Worm (Caenorhabditis elegans) whole organism, early embryonic: Measurements from ENCODE around the gene elt-4.

Experiments
- B0310.2 ChIP-seq: sonication (generic microtip); optimal IDR thresholded peaks from 2 replicates; lab custom pipeline; 2016; ENCODE audit warnings: mild to moderate bottlenecking, missing genetic modification characterization, missing compliant biosample characterization
- F13C5.2 ChIP-seq: sonication (generic microtip); optimal IDR thresholded peaks from 2 replicates; lab custom pipeline; 2017; ENCODE audit warnings: mild to moderate bottlenecking, missing genetic modification characterization, inconsistent platforms, missing compliant biosample characterization
- aly-1 ChIP-seq: sonication (generic microtip); optimal IDR thresholded peaks from 2 replicates; lab custom pipeline; 2016; ENCODE audit warnings: missing genetic modification characterization, missing compliant biosample characterization
- ama-1 ChIP-seq: fragments of 150-350 bp; optimal IDR thresholded peaks from 2 replicates; lab custom pipeline; 2014
- ceh-13 ChIP-seq: fragments of 200-800 bp; sonication (Bioruptor generic); optimal IDR thresholded peaks from 2 replicates; lab custom pipeline; 2018; ENCODE audit warnings: mild to moderate bottlenecking, missing genetic modification characterization, missing compliant biosample characterization
- ceh-36 ChIP-seq: sonication (generic microtip); optimal IDR thresholded peaks from 2 replicates; lab custom pipeline; 2016; ENCODE audit warnings: missing genetic modification characterization, inconsistent platforms, missing compliant biosample characterization
- ets-7 ChIP-seq: sonication (generic microtip); optimal IDR thresholded peaks from 2 replicates; lab custom pipeline; 2016; ENCODE audit warnings: missing genotype, missing genetic modification characterization, missing compliant biosample characterization
- flt-1 ChIP-seq: fragments of 200-800 bp; sonication (Bioruptor generic); IDR thresholded peaks from 2 replicates; pipeline ENCODE4 v1.3.6; 2022; ENCODE audit warnings: missing genetic modification characterization, missing compliant biosample characterization
- hmbx-1 ChIP-seq: sonication (generic microtip); optimal IDR thresholded peaks from 2 replicates; lab custom pipeline; 2016; ENCODE audit warnings: mild to moderate bottlenecking, missing genetic modification characterization, missing compliant biosample characterization
- hmg-4 ChIP-seq: fragments of 200-800 bp; sonication (Bioruptor generic); optimal IDR thresholded peaks from 2 replicates; lab custom pipeline; 2018; ENCODE audit warnings: mild to moderate bottlenecking, missing genetic modification characterization, missing compliant biosample characterization
- hnd-1 ChIP-seq: sonication (generic microtip); optimal IDR thresholded peaks from 2 replicates; lab custom pipeline; 2016; ENCODE audit warnings: missing genetic modification characterization, missing compliant biosample characterization
- pes-1 ChIP-seq: fragments of 200-800 bp; sonication (Bioruptor generic); IDR thresholded peaks from 2 replicates; pipeline ENCODE4 v1.3.6; 2022; ENCODE audit warnings: missing genetic modification reagents, missing genetic modification characterization, missing compliant biosample characterization
- scrt-1 ChIP-seq: fragments of 200-800 bp; sonication (Bioruptor generic); IDR thresholded peaks from 2 replicates; pipeline ENCODE4 v1.3.6; 2022; ENCODE audit warnings: missing genetic modification characterization, missing compliant biosample characterization
- sea-1 ChIP-seq: fragments of 200-800 bp; sonication (Bioruptor generic); conservative IDR thresholded peaks from 2 replicates; pipeline ENCODE4 v1.3.6; 2022; ENCODE audit warnings: missing genetic modification characterization, missing compliant biosample characterization
- tbx-11 ChIP-seq: fragments of 200-800 bp; sonication (Bioruptor generic); IDR thresholded peaks from 2 replicates; pipeline ENCODE4 v1.3.6; 2022; ENCODE audit warnings: missing genetic modification characterization, missing compliant biosample characterization
- tbx-37 ChIP-seq: fragments of 200-800 bp; sonication (Bioruptor generic); conservative IDR thresholded peaks from 2 replicates; pipeline ENCODE4 v1.3.6; 2022; ENCODE audit warnings: missing genetic modification reagents, missing genetic modification characterization, missing compliant biosample characterization
- tra-4 ChIP-seq: sonication (generic microtip); optimal IDR thresholded peaks from 2 replicates; lab custom pipeline; 2017; ENCODE audit warnings: missing genetic modification characterization, missing compliant biosample characterization

elt-4 gene

DNA sequence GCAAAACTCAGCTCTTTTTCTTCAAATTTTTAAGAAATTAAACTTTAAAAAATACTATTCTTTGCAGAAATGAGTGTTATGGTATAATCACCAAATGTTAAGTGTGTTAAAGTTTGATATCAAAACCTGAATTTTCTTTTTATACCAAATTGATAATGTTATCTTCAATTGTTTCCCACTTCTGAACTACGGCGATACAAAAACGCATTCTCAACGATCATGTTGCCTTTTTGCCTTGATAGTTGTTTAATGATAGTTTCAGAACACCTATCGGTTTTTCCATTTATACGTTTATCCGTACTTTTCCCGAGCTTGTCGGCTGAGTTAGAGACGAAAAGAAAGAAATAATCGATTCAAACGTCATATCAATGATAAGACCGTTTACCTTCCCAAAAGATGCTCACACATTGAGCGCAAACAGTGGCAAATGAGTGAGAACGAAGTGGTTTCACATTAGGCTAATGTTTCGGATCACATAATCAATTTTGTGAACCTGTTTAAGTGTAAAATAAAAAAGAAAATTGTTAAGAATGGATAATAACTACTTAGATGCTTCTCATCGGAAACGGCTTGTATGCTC is at the start of gene elt-4:
Gene elt-4, plus strand, starts transcription at position 530 of the 580 bp plus-strand sequence.
- TF ChIP-seq pes-1 (GFP tag; lab: Robert Waterston, UW): no peak
- TF ChIP-seq B0310.2: no peak
- TF ChIP-seq tbx-37 (GFP tag; lab: Robert Waterston, UW): no peak
- no peak for TF ChIP-seq ets-7 (tag; lab: Kevin White, UChicago)
- no peak for TF ChIP-seq F13C5.2 (tag; lab: Kevin White, UChicago)
- TF ChIP-seq tbx-11 (GFP tag; lab: Robert Waterston, UW): no peak
- TF ChIP-seq sea-1 (GFP tag; lab: Robert Waterston, UW): no peak
- no peak for TF ChIP-seq aly-1 (tag; lab: Kevin White, UChicago)
- no peak for TF ChIP-seq ceh-13 (GFP tag; lab: Kevin White, UChicago)
- TF ChIP-seq hnd-1 (tag; lab: Kevin White, UChicago): no peak
- no peak for TF ChIP-seq hmg-4
- no peak for TF ChIP-seq flt-1 (GFP tag; lab: Robert Waterston, UW)
- no peak for TF ChIP-seq tra-4 (tag; lab: Kevin White, UChicago)
- no peak for TF ChIP-seq ceh-36 (tag; lab: Kevin White, UChicago)
- no peak for TF ChIP-seq hmbx-1 (tag; lab: Kevin White, UChicago)
- no peak for TF ChIP-seq ama-1 (lab: Kevin White, UChicago)
- TF ChIP-seq scrt-1 (GFP tag; lab: Robert Waterston, UW): no peak

DNA sequence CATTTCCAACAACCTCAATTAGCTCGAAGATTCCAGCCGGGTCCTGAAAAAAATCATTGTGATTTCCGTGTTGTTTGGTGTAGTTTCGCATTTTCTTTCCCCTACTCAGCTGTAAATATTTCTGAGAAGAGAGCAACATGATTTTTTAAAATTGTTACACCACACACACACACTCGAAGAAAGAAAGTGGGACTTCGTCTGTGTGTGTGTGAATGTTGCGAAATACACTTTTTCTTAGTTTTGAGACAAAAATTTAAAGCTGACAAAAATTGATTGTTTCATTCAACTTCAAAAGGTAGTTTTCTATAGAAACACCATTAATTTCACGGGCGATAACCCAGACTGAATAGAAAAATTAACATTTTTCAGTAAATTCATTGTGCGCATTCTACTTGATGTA is 47.2 kb upstream of the elt-4 start:
- TF ChIP-seq scrt-1 (GFP tag; lab: Robert Waterston, UW) (no peak), tra-4 (tag; lab: Kevin White, UChicago) (no peak), hmbx-1 (tag; lab: Kevin White, UChicago) (no peak), sea-1 (GFP tag; lab: Robert Waterston, UW) (no peak), tbx-11 (GFP tag; lab: Robert Waterston, UW) (no peak), B0310.2 (no peak), flt-1 (GFP tag; lab: Robert Waterston, UW) (no peak), ceh-13 (GFP tag; lab: Kevin White, UChicago) (no peak), aly-1 (tag; lab: Kevin White, UChicago) (no peak), hnd-1 (tag; lab: Kevin White, UChicago) (no peak)

DNA sequence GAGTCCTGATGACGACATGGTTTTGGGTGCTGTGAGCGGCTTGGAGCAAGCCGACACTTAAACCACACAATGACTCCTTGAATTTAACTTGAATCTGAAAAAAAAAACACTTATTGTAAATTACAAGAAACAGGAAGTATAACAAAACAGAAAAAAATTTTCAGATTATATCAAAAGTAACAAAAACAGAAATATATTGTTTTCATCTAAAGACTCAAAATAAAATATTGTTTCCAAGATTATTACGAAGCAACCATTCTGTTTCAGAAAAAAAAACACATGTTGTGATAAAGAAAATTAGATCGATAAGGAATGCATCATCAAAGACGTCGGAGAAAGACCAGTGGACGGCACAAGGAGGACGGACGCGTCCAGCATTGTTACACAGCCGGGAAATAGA is 46.8 kb upstream of the elt-4 start, which contains the start of gene mig-15:
Gene mig-15, minus strand, starts transcription at position 101 of the 400 bp plus-strand sequence.
- TF ChIP-seq tbx-11 (GFP tag; lab: Robert Waterston, UW) (no peak), tbx-37 (GFP tag; lab: Robert Waterston, UW) (no peak)

ce11 chrX:10429203-10429602 is 46.1 kb upstream of the elt-4 start:
- TF ChIP-seq ets-7 (tag; lab: Kevin White, UChicago): no peak
- peak; percentile 18 for TF ChIP-seq hmg-4

DNA sequence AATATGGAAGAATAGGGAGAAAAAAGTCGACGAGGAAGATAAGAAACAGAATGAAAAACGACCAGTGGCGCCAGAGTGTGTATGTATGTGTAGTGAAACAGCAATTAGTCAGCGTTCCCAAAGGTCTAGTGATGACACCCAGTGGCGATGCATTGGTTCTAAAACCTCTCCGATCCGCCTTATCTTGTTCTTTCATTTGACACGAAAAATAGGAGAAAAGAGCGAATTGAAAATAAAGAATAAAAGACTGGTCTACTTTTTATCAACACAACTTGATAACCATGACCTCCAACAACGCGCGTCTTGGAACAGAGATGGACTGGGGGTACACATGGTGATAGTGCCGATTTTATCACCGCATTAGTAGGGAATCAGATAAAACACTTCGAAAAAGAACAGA is 44.5 kb upstream of the elt-4 start:
- TF ChIP-seq aly-1 (tag; lab: Kevin White, UChicago) (no peak), tra-4 (tag; lab: Kevin White, UChicago) (no peak), ama-1 (lab: Kevin White, UChicago) (no peak), ceh-13 (GFP tag; lab: Kevin White, UChicago) (no peak), tbx-11 (GFP tag; lab: Robert Waterston, UW) (no peak), tbx-37 (GFP tag; lab: Robert Waterston, UW) (no peak), pes-1 (GFP tag; lab: Robert Waterston, UW) (no peak), ets-7 (tag; lab: Kevin White, UChicago) (no peak), ceh-36 (tag; lab: Kevin White, UChicago) (no peak), F13C5.2 (tag; lab: Kevin White, UChicago) (no peak), hmbx-1 (tag; lab: Kevin White, UChicago) (no peak), hnd-1 (tag; lab: Kevin White, UChicago) (no peak)

ce11 chrX:10432786-10433185 is 42.5 kb upstream of the elt-4 start:
- TF ChIP-seq flt-1 (GFP tag; lab: Robert Waterston, UW) (no peak), tbx-11 (GFP tag; lab: Robert Waterston, UW) (no peak), aly-1 (tag; lab: Kevin White, UChicago) (no peak), hnd-1 (tag; lab: Kevin White, UChicago) (no peak), tra-4 (tag; lab: Kevin White, UChicago) (no peak), ceh-13 (GFP tag; lab: Kevin White, UChicago) (no peak), ceh-36 (tag; lab: Kevin White, UChicago) (no peak)

DNA sequence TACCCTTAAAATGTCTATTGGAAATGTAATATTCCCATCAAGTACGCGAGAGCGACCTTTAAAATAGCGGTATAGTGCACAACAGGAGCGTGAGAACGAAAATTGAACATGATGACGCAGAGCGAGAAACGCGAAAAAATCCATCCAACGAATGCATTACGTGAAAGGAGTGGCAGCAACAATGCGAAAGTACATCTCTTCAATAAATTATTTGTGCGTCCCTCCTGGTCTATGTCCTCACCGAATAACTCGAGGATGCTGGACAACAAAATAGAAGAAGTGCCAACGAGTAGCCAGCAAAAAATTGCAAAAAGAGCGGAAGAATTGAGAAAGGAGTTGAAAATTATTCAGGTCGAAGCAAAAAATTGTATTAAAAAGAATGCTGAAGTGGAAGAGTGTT is 41.5 kb upstream of the elt-4 start:
- no peak for TF ChIP-seq tbx-11 (GFP tag; lab: Robert Waterston, UW)
- TF ChIP-seq flt-1 (GFP tag; lab: Robert Waterston, UW): no peak
- TF ChIP-seq scrt-1 (GFP tag; lab: Robert Waterston, UW): no peak
- no peak for TF ChIP-seq ets-7 (tag; lab: Kevin White, UChicago)
- no peak for TF ChIP-seq pes-1 (GFP tag; lab: Robert Waterston, UW)
- no peak for TF ChIP-seq hmg-4
- TF ChIP-seq hnd-1 (tag; lab: Kevin White, UChicago): no peak
- TF ChIP-seq aly-1 (tag; lab: Kevin White, UChicago): no peak
- no peak for TF ChIP-seq hmbx-1 (tag; lab: Kevin White, UChicago)
- TF ChIP-seq F13C5.2 (tag; lab: Kevin White, UChicago): no peak
- TF ChIP-seq tbx-37 (GFP tag; lab: Robert Waterston, UW): no peak
- TF ChIP-seq ama-1 (lab: Kevin White, UChicago): no peak
